Fruit fly (Drosophila melanogaster) whole organism, embryonic: ENCODE measurements around the gene CG17906.

Source experiments
- Asciz ChIP-seq: fragments of 200-800 bp; sonication (Bioruptor generic); optimal IDR thresholded peaks from 2 replicates; lab custom pipeline; 2017; ENCODE audit warnings: missing biosample characterization, mild to moderate bottlenecking, missing genetic modification characterization, missing genetic modification reagents
- BtbVII ChIP-seq: fragments of 200-800 bp; sonication (Bioruptor generic); optimal IDR thresholded peaks from 3 replicates; lab custom pipeline; 2017; ENCODE audit warnings: missing biosample characterization, mild to moderate bottlenecking, missing genetic modification characterization
- CG10267 ChIP-seq: fragments of 200-800 bp; sonication (Bioruptor generic); optimal IDR thresholded peaks from 2 replicates; lab custom pipeline; 2018; ENCODE audit warnings: missing biosample characterization, mild to moderate bottlenecking, missing genetic modification characterization, moderate library complexity
- CG11504 ChIP-seq: fragments of 200-800 bp; sonication (Bioruptor generic); optimal IDR thresholded peaks from 3 replicates; lab custom pipeline; 2019; ENCODE audit warnings: missing biosample characterization, mild to moderate bottlenecking, missing genetic modification characterization, moderate library complexity
- CG12219 ChIP-seq: fragments of 200-800 bp; sonication (Bioruptor generic); optimal IDR thresholded peaks from 3 replicates; lab custom pipeline; 2018; ENCODE audit warnings: missing biosample characterization, mild to moderate bottlenecking, missing genetic modification characterization
- CG12659 ChIP-seq: fragments of 200-800 bp; sonication (Bioruptor generic); optimal IDR thresholded peaks from 3 replicates; lab custom pipeline; 2017; ENCODE audit warnings: mild to moderate bottlenecking, missing biosample characterization, missing genetic modification reagents, missing genetic modification characterization
- CG13424 ChIP-seq: fragments of 200-800 bp; sonication (Bioruptor generic); optimal IDR thresholded peaks from 2 replicates; lab custom pipeline; 2019; ENCODE audit warnings: missing biosample characterization, mild to moderate bottlenecking, missing genetic modification characterization, moderate library complexity
- CG14860 ChIP-seq: fragments of 200-800 bp; sonication (Bioruptor generic); IDR thresholded peaks from 3 replicates; pipeline ENCODE4 v1.3.6; 2022; ENCODE audit warnings: missing biosample characterization, missing genetic modification characterization; ENCODE audit not compliant: partially characterized antibody
- CG15011 ChIP-seq: fragments of 200-800 bp; sonication (Bioruptor generic); optimal IDR thresholded peaks from 3 replicates; lab custom pipeline; 2018; ENCODE audit warnings: missing biosample characterization, mild to moderate bottlenecking, missing genetic modification characterization
- CG15073 ChIP-seq: fragments of 200-800 bp; sonication (Bioruptor generic); optimal IDR thresholded peaks from 2 replicates; lab custom pipeline; 2016; ENCODE audit warnings: missing biosample characterization, missing genetic modification characterization
- CG15514 ChIP-seq: fragments of 200-800 bp; sonication (Bioruptor generic); optimal IDR thresholded peaks from 3 replicates; lab custom pipeline; 2017; ENCODE audit warnings: missing biosample characterization, missing genetic modification characterization, mild to moderate bottlenecking, moderate library complexity, missing genetic modification reagents
- CG16863 ChIP-seq: fragments of 200-800 bp; sonication (Bioruptor generic); optimal IDR thresholded peaks from 3 replicates; lab custom pipeline; 2016; ENCODE audit warnings: missing biosample characterization, missing genetic modification characterization
- CG17361 ChIP-seq: fragments of 200-800 bp; sonication (Bioruptor generic); IDR thresholded peaks from 3 replicates; pipeline ENCODE4 v1.3.6; 2022; ENCODE audit warnings: missing biosample characterization, missing genetic modification characterization
- CG18011 ChIP-seq: fragments of 200-800 bp; sonication (Bioruptor generic); optimal IDR thresholded peaks from 2 replicates; lab custom pipeline; 2017; ENCODE audit warnings: missing biosample characterization, missing genetic modification characterization, mild to moderate bottlenecking, moderate library complexity, missing genotype
- CG18764 ChIP-seq: fragments of 200-800 bp; sonication (Bioruptor generic); optimal IDR thresholded peaks from 3 replicates; lab custom pipeline; 2016; ENCODE audit warnings: missing biosample characterization, missing genetic modification characterization
- CG2129 ChIP-seq: fragments of 200-800 bp; sonication (Bioruptor generic); IDR thresholded peaks from 2 replicates; pipeline ENCODE4 v1.3.6; 2022; ENCODE audit warnings: missing biosample characterization, missing genetic modification characterization; ENCODE audit not compliant: partially characterized antibody
- CG2202 ChIP-seq: fragments of 200-800 bp; sonication (Bioruptor generic); optimal IDR thresholded peaks from 2 replicates; lab custom pipeline; 2018; ENCODE audit warnings: missing biosample characterization, mild to moderate bottlenecking, missing genetic modification characterization
- CG2678 ChIP-seq: fragments of 200-800 bp; sonication (Bioruptor generic); optimal IDR thresholded peaks from 3 replicates; lab custom pipeline; 2019; ENCODE audit warnings: missing biosample characterization, mild to moderate bottlenecking, missing genetic modification characterization, moderate library complexity
- CG34376 ChIP-seq: fragments of 200-800 bp; sonication (Bioruptor generic); optimal IDR thresholded peaks from 2 replicates; lab custom pipeline; 2018; ENCODE audit warnings: missing biosample characterization, mild to moderate bottlenecking, missing genetic modification characterization
- CG3838 ChIP-seq: fragments of 200-800 bp; sonication (Bioruptor generic); optimal IDR thresholded peaks from 3 replicates; lab custom pipeline; 2016; ENCODE audit warnings: missing biosample characterization, missing genetic modification characterization
- CG6254 ChIP-seq: fragments of 200-800 bp; sonication (Bioruptor generic); optimal IDR thresholded peaks from 3 replicates; lab custom pipeline; 2017; ENCODE audit warnings: mild to moderate bottlenecking, missing biosample characterization, missing genetic modification reagents, missing genetic modification characterization
- CG8478 ChIP-seq: fragments of >200 bp; optimal IDR thresholded peaks from 2 replicates; lab custom pipeline; 2018
- Dll ChIP-seq: fragments of 200-800 bp; sonication (Bioruptor generic); IDR thresholded peaks from 4 replicates; pipeline ENCODE4 v1.3.6; 2022; ENCODE audit warnings: missing biosample characterization, missing genetic modification characterization; ENCODE audit not compliant: partially characterized antibody
- Elba2 ChIP-seq: fragments of 200-800 bp; sonication (Bioruptor generic); optimal IDR thresholded peaks from 3 replicates; lab custom pipeline; 2016; ENCODE audit warnings: missing biosample characterization, missing genetic modification characterization
- Ets65A ChIP-seq: fragments of 200-800 bp; sonication (Bioruptor generic); peaks from one replicate; lab custom pipeline; 2016; ENCODE audit warnings: missing biosample characterization, missing genetic modification characterization
- Hr51 ChIP-seq, 2 experiments: fragments of 200-800 bp; sonication (Bioruptor generic); optimal IDR thresholded peaks; 2 replicates in 1 of 2; 3 replicates in 1 of 2; lab custom pipeline; 2016 to 2018; ENCODE audit warnings: missing biosample characterization in 2 of 2, missing genetic modification characterization in 2 of 2, mild to moderate bottlenecking in 1 of 2, moderate library complexity in 1 of 2
- Med ChIP-seq: fragments of 200-800 bp; sonication (Bioruptor generic); peaks from one replicate; lab custom pipeline; 2016; ENCODE audit warnings: missing biosample characterization, missing genetic modification characterization, mild to moderate bottlenecking, inconsistent platforms, moderate library complexity
- Mes4 ChIP-seq: fragments of 200-800 bp; sonication (Bioruptor generic); optimal IDR thresholded peaks from 2 replicates; lab custom pipeline; 2016; ENCODE audit warnings: missing biosample characterization, missing genetic modification characterization
- PHDP ChIP-seq: fragments of 200-800 bp; sonication (Bioruptor generic); optimal IDR thresholded peaks from 3 replicates; lab custom pipeline; 2018; ENCODE audit warnings: missing biosample characterization, mild to moderate bottlenecking, missing genetic modification characterization, moderate library complexity
- Xbp1 ChIP-seq: fragments of 200-800 bp; sonication (Bioruptor generic); optimal IDR thresholded peaks from 3 replicates; lab custom pipeline; 2016; ENCODE audit warnings: missing biosample characterization, mild to moderate bottlenecking, missing genetic modification characterization
- al ChIP-seq: fragments of 200-800 bp; sonication (Bioruptor generic); IDR thresholded peaks from 2 replicates; pipeline ENCODE4 v1.3.6; 2022; ENCODE audit warnings: missing biosample characterization, missing genetic modification characterization
- ash1 ChIP-seq: fragments of 200-800 bp; sonication (Bioruptor generic); optimal IDR thresholded peaks from 2 replicates; lab custom pipeline; 2018; ENCODE audit warnings: missing biosample characterization, mild to moderate bottlenecking, missing genetic modification characterization
- bbx ChIP-seq: fragments of 200-800 bp; sonication (Bioruptor generic); IDR thresholded peaks from 2 replicates; pipeline ENCODE4 v1.3.6; 2022; ENCODE audit warnings: missing biosample characterization, missing genetic modification characterization; ENCODE audit not compliant: partially characterized antibody
- ems ChIP-seq: fragments of 200-800 bp; sonication (Bioruptor generic); optimal IDR thresholded peaks from 3 replicates; lab custom pipeline; 2016; ENCODE audit warnings: missing biosample characterization, missing genetic modification characterization
- ewg ChIP-seq: fragments of 200-800 bp; sonication (Bioruptor generic); optimal IDR thresholded peaks from 3 replicates; lab custom pipeline; 2017; ENCODE audit warnings: mild to moderate bottlenecking, missing biosample characterization, missing genetic modification reagents, missing genetic modification characterization
- exex ChIP-seq: fragments of 200-800 bp; sonication (Bioruptor generic); optimal IDR thresholded peaks from 4 replicates; lab custom pipeline; 2018; ENCODE audit warnings: missing biosample characterization, mild to moderate bottlenecking, missing genetic modification characterization, moderate library complexity
- fd64A ChIP-seq: fragments of 200-800 bp; sonication (Bioruptor generic); optimal IDR thresholded peaks from 3 replicates; lab custom pipeline; 2018; ENCODE audit warnings: missing biosample characterization, mild to moderate bottlenecking, missing genetic modification characterization
- fu2 ChIP-seq: fragments of 200-800 bp; sonication (Bioruptor generic); optimal IDR thresholded peaks from 2 replicates; lab custom pipeline; 2016; ENCODE audit warnings: missing biosample characterization, missing genetic modification characterization
- gcm2 ChIP-seq: fragments of 200-800 bp; sonication (Bioruptor generic); optimal IDR thresholded peaks from 2 replicates; lab custom pipeline; 2016; ENCODE audit warnings: missing biosample characterization, missing genetic modification characterization
- grau ChIP-seq: fragments of 200-800 bp; optimal IDR thresholded peaks from 3 replicates; lab custom pipeline; 2019; ENCODE audit warnings: missing biosample characterization, mild to moderate bottlenecking, missing genetic modification characterization, moderate library complexity
- ind ChIP-seq: fragments of 200-800 bp; sonication (Bioruptor generic); optimal IDR thresholded peaks from 3 replicates; lab custom pipeline; 2016; ENCODE audit warnings: missing biosample characterization, missing genetic modification characterization
- jing ChIP-seq: fragments of 200-800 bp; sonication (Bioruptor generic); optimal IDR thresholded peaks from 2 replicates; lab custom pipeline; 2018; ENCODE audit warnings: missing biosample characterization, mild to moderate bottlenecking, missing genetic modification characterization
- lbe ChIP-seq: fragments of 200-800 bp; sonication (Bioruptor generic); optimal IDR thresholded peaks from 2 replicates; lab custom pipeline; 2016; ENCODE audit warnings: missing biosample characterization, mild to moderate bottlenecking, missing genetic modification characterization
- lmd ChIP-seq: fragments of 200-800 bp; sonication (Bioruptor generic); IDR thresholded peaks from 2 replicates; pipeline ENCODE4 v1.3.6; 2022; ENCODE audit warnings: missing biosample characterization, missing genetic modification characterization
- lov ChIP-seq, 2 experiments: fragments of 200-800 bp in 1 of 2; fragments of >200 bp in 1 of 2; sonication (Bioruptor generic) in 1 of 2; IDR thresholded peaks in 1 of 2; optimal IDR thresholded peaks in 1 of 2; 2 replicates in 1 of 2; 3 replicates in 1 of 2; pipeline versions ENCODE4 v1.3.6 to Lab custom; 2017 to 2022; ENCODE audit warnings: missing biosample characterization in 1 of 2, missing genetic modification characterization in 1 of 2
- sd ChIP-seq: fragments of 200-800 bp; sonication (Bioruptor generic); optimal IDR thresholded peaks from 3 replicates; lab custom pipeline; 2018; ENCODE audit warnings: missing biosample characterization, mild to moderate bottlenecking, missing genetic modification characterization, moderate library complexity
- stwl ChIP-seq: fragments of 200-800 bp; sonication (Bioruptor generic); optimal IDR thresholded peaks from 3 replicates; lab custom pipeline; 2018; ENCODE audit warnings: missing biosample characterization, mild to moderate bottlenecking, missing genetic modification characterization, moderate library complexity
- sug ChIP-seq: fragments of 200-800 bp; optimal IDR thresholded peaks from 2 replicates; lab custom pipeline; 2019; ENCODE audit warnings: missing biosample characterization, mild to moderate bottlenecking, missing genetic modification characterization, moderate library complexity
- unpg ChIP-seq: fragments of 200-800 bp; sonication (Bioruptor generic); optimal IDR thresholded peaks from 3 replicates; lab custom pipeline; 2018; ENCODE audit warnings: missing biosample characterization, mild to moderate bottlenecking, missing genetic modification characterization, moderate library complexity
- wek ChIP-seq: fragments of 200-800 bp; sonication (Bioruptor generic); optimal IDR thresholded peaks from 3 replicates; lab custom pipeline; 2018; ENCODE audit warnings: missing biosample characterization, mild to moderate bottlenecking, missing genetic modification characterization, moderate library complexity

The CG17906 gene

DNA sequence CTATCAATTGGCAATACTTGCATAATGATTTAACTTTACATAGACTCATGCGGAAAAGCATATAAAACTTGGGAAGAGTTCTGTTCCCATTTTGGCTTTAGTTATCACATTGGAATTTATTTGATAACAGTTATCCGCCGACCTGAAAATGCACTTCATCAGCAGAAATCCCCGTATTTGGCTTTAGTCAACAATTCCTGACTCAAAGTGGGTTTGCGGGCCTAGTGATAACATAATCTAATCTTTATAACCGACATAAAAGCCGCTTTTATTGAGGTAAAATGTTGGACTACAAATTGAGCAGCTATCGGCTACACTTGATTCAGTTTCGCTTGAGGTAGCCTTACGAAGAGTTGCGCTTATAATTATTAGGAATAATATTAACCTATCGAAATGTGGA, 16.1 kb downstream of the CG17906 start, which contains the start of gene CG9568 (continued):
- TF ChIP-seq fd64A = peak; percentile 7
- no peak for TF ChIP-seq CG17361
- TF ChIP-seq CG6254 (GFP tag; lab: Kevin White, UChicago) = no peak
- no peak for TF ChIP-seq CG14860 (GFP tag; lab: Robert Waterston, UW)
- no peak for TF ChIP-seq fu2 (GFP tag; lab: Kevin White, UChicago)
- no peak for TF ChIP-seq lbe (GFP tag; lab: Kevin White, UChicago)
- peak; percentile 19 for TF ChIP-seq sug (tag; lab: Kevin White, UChicago)
- no peak for TF ChIP-seq CG16863 (GFP tag; lab: Kevin White, UChicago)
- no peak for TF ChIP-seq CG18011 (GFP tag; lab: Kevin White, UChicago)
- TF ChIP-seq bbx (GFP tag; lab: Robert Waterston, UW) = no peak
- TF ChIP-seq wek = peak; percentile 42
- peak; percentile 54 for TF ChIP-seq CG34376 (GFP tag; lab: Kevin White, UChicago)
- TF ChIP-seq Hr51 (GFP tag; optimal IDR thresholded peaks at IDR 0.05; lab: Kevin White, UChicago) = no peak
- no peak for TF ChIP-seq jing (GFP tag; lab: Kevin White, UChicago)
- peak; percentile 2 for TF ChIP-seq Asciz (GFP tag; lab: Kevin White, UChicago)
- TF ChIP-seq stwl (tag; lab: Kevin White, UChicago) = no peak
- no peak for TF ChIP-seq ind (GFP tag; lab: Kevin White, UChicago)
- TF ChIP-seq CG15073 (GFP tag; lab: Kevin White, UChicago) = no peak
- TF ChIP-seq CG12219 (GFP tag; lab: Kevin White, UChicago) = peak; percentile 2
- peak; percentile 2 for TF ChIP-seq PHDP (tag; lab: Kevin White, UChicago)
- TF ChIP-seq CG2202 (tag; lab: Kevin White, UChicago) = no peak
- no peak for TF ChIP-seq ewg (GFP tag; lab: Kevin White, UChicago)
- TF ChIP-seq Elba2 (GFP tag; lab: Kevin White, UChicago) = no peak
- TF ChIP-seq CG2678 = peak; percentile 17
- TF ChIP-seq unpg (GFP tag; lab: Kevin White, UChicago) = peak; percentile 5
- no peak for TF ChIP-seq CG8478
- TF ChIP-seq CG11504 = no peak
- peak; percentile 53 for TF ChIP-seq Med (GFP tag; lab: Kevin White, UChicago)
- TF ChIP-seq CG2129 (GFP tag; lab: Robert Waterston, UW) = no peak
- TF ChIP-seq sd (tag; lab: Kevin White, UChicago) = peak; percentile 80
- peak; percentile 14 for TF ChIP-seq BtbVII
- TF ChIP-seq CG18764 (GFP tag; lab: Kevin White, UChicago) = no peak
- no peak for TF ChIP-seq Ets65A
- no peak for TF ChIP-seq CG12659
- no peak for TF ChIP-seq CG13424

DNA sequence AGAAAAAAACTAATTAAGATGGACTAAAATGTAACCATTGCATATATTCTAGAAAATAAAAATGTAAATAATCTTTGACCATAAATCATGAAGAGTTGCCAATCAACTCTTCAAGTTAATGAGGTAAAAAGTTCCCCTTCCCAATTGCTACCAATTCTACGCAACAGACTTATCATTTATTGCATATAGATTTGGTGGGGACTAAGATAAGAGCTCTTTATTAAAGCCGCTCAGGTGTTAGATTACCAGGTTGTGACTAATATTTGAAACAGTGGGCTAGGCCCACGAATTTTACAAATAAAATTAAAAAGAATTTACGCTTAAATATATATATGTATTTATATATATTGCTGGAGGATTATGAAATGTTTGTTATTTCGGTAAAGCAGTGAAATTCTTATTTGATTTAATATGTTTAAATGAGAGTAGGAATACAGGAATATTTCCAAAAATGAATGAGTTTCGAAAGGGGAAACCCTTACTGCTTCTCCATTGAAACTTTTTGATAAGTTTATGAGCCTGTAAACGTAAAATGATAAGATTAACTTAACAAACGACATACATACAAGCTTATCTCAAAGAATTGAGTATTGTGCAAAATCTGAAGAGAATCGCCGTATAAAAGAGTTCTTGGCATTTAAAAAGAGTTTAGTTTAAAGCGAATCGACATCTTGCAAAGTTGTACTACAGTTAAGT, 17.5 kb downstream of the CG17906 start, which contains the start of gene CG13102:
TSS of gene CG13102 (plus strand) at position 646 of the 696 bp plus-strand sequence.
- TF ChIP-seq CG10267 (tag; lab: Kevin White, UChicago) (no peak), ems (no peak), lov (optimal IDR thresholded peaks at IDR 0.05; lab: Kevin White, UChicago) (no peak), lov (GFP tag; IDR thresholded peaks at IDR 0.05; lab: Robert Waterston, UW) (no peak), grau (tag; lab: Kevin White, UChicago) (peak; percentile 28), ash1 (GFP tag; lab: Kevin White, UChicago) (no peak), Mes4 (GFP tag; lab: Kevin White, UChicago) (no peak), Xbp1 (no peak), Dll (GFP tag; lab: Robert Waterston, UW) (no peak), CG15514 (GFP tag; lab: Kevin White, UChicago) (no peak), lbe (GFP tag; lab: Kevin White, UChicago) (no peak), CG15011 (GFP tag; lab: Kevin White, UChicago) (no peak), exex (peak; percentile 92), CG3838 (GFP tag; lab: Kevin White, UChicago) (no peak), lmd (GFP tag; lab: Robert Waterston, UW) (no peak), al (GFP tag; lab: Robert Waterston, UW) (no peak), gcm2 (GFP tag; lab: Kevin White, UChicago) (no peak)
